Worm (Caenorhabditis elegans) whole organism, L1 larva: ENCODE data around the gene F22H10.2.

Experiments used
- alr-1 ChIP-seq: fragments of 200-800 bp; sonication (Bioruptor generic); optimal IDR thresholded peaks from 2 replicates; lab custom pipeline; 2018; ENCODE audit warnings: borderline replicate concordance, mild to moderate bottlenecking, missing genetic modification characterization, missing compliant biosample characterization
- ama-1 ChIP-seq: fragments of 150-350 bp; optimal IDR thresholded peaks from 2 replicates; lab custom pipeline; 2014
- ceh-82 ChIP-seq, 3 experiments: fragments of 150-350 bp in 1 of 3; sonication (generic microtip) in 2 of 3; optimal IDR thresholded peaks; 2 replicates each; lab custom pipeline; 2014 to 2017; ENCODE audit warnings: missing biosample characterization in 3 of 3, missing genetic modification characterization in 3 of 3
- efl-3 ChIP-seq: fragments of 200-800 bp; sonication (Bioruptor generic); optimal IDR thresholded peaks from 2 replicates; lab custom pipeline; 2018; ENCODE audit warnings: mild to moderate bottlenecking, missing genetic modification characterization, missing compliant biosample characterization
- elt-3 ChIP-seq, 6 experiments: fragments of 150-350 bp in 1 of 6; sonication (generic microtip); optimal IDR thresholded peaks; 2 replicates each; lab custom pipeline; 2017 to 2018; ENCODE audit warnings: missing biosample characterization in 6 of 6, missing genetic modification characterization in 6 of 6, inconsistent platforms in 1 of 6
- lin-13 ChIP-seq: fragments of 150-350 bp; optimal IDR thresholded peaks from 2 replicates; lab custom pipeline; 2014; ENCODE audit warnings: missing biosample characterization, missing genetic modification reagents, missing genetic modification characterization
- mep-1 ChIP-seq: fragments of 150-350 bp; optimal IDR thresholded peaks from 2 replicates; lab custom pipeline; 2014; ENCODE audit warnings: missing biosample characterization, missing genetic modification characterization
- nhr-12 ChIP-seq: sonication (generic microtip); optimal IDR thresholded peaks from 2 replicates; lab custom pipeline; 2017; ENCODE audit warnings: missing biosample characterization, missing genetic modification characterization
- nhr-90 ChIP-seq: sonication (generic microtip); optimal IDR thresholded peaks from 2 replicates; lab custom pipeline; 2016; ENCODE audit warnings: mild to moderate bottlenecking, missing genetic modification characterization, missing compliant biosample characterization; ENCODE audit not compliant: poor library complexity
- pag-3 ChIP-seq: sonication (generic microtip); optimal IDR thresholded peaks from 2 replicates; lab custom pipeline; 2017; ENCODE audit warnings: missing genetic modification characterization, mild to moderate bottlenecking, missing compliant biosample characterization, antibody characterized with exemption, borderline replicate concordance; ENCODE audit not compliant: insufficient read depth
- skn-1 ChIP-seq: fragments of 150-350 bp; optimal IDR thresholded peaks from 2 replicates; lab custom pipeline; 2014; ENCODE audit warnings: missing biosample characterization, missing genetic modification characterization
- zag-1 ChIP-seq: fragments of 150-350 bp; optimal IDR thresholded peaks from 2 replicates; lab custom pipeline; 2014; ENCODE audit warnings: missing biosample characterization, missing genetic modification characterization

- TF ChIP-seq ceh-82 (tag; optimal IDR thresholded peaks at IDR 0.05; lab: Kevin White, UChicago), result no peak
- no peak for TF ChIP-seq zag-1 (tag; lab: Kevin White, UChicago)
- no peak for TF ChIP-seq elt-3 (tag; optimal IDR thresholded peaks at IDR 0.05; lab: Kevin White, UChicago)
- no peak for TF ChIP-seq pag-3 (tag; lab: Kevin White, UChicago)
- TF ChIP-seq nhr-12 (tag; lab: Kevin White, UChicago), result no peak
- TF ChIP-seq lin-13 (GFP tag; lab: Kevin White, UChicago), result no peak
- no peak for TF ChIP-seq skn-1 (tag; lab: Kevin White, UChicago)
- no peak for TF ChIP-seq ama-1 (lab: Kevin White, UChicago)
- TF ChIP-seq efl-3, result no peak
- no peak for TF ChIP-seq nhr-90 (tag; lab: Kevin White, UChicago)
- no peak for TF ChIP-seq mep-1
- no peak for TF ChIP-seq alr-1
These were observed 10.6 kb downstream of the F22H10.2 start for ce11 chrX:16689852-16690473.
